Fruit fly (Drosophila melanogaster): ENCODE measurements around the gene CG14085.

CG14085 gene

dm6 chr3L:19229491-19229890 lies 39.7 kb upstream of the CG14085 start:
- no peak for TF ChIP-seq sv (GFP tag; optimal IDR thresholded peaks at IDR 0.05)
- no peak for TF ChIP-seq dl (GFP tag; optimal IDR thresholded peaks at IDR 0.05; ENCODE audit: insufficient read depth in 1 of 2, partially characterized antibody in 2 of 2)
- no peak for TF ChIP-seq foxo (GFP tag; optimal IDR thresholded peaks at IDR 0.05)
- TF ChIP-seq Hr78 (GFP tag; optimal IDR thresholded peaks at IDR 0.05), result no peak
- no peak for TF ChIP-seq sage (GFP tag; optimal IDR thresholded peaks at IDR 0.05)
- no peak for TF ChIP-seq Abd-B (GFP tag; optimal IDR thresholded peaks at IDR 0.05)
- no peak for TF ChIP-seq tai (GFP tag; optimal IDR thresholded peaks at IDR 0.05)
- TF ChIP-seq jim (GFP tag; optimal IDR thresholded peaks at IDR 0.05), result no peak
- no peak for TF ChIP-seq lola (GFP tag; optimal IDR thresholded peaks at IDR 0.05)

- TF ChIP-seq foxo (GFP tag; optimal IDR thresholded peaks at IDR 0.05) (peak in 1 of 2 experiments; percentile 6), Vsx2 (GFP tag; optimal IDR thresholded peaks at IDR 0.05; ENCODE audit: partially characterized antibody) (no peak)
Measured at dm6 chr3L:19230801-19231547, 38.2 kb upstream of the CG14085 start.

- TF ChIP-seq psq (GFP tag; optimal IDR thresholded peaks at IDR 0.05) (no peak), Abd-B (GFP tag; optimal IDR thresholded peaks at IDR 0.05) (no peak), CG9705 (GFP tag; optimal IDR thresholded peaks at IDR 0.05) (no peak), CrebA (GFP tag; optimal IDR thresholded peaks at IDR 0.05; ENCODE audit: borderline replicate concordance) (no peak), sv (GFP tag; optimal IDR thresholded peaks at IDR 0.05) (no peak), usp (GFP tag; optimal IDR thresholded peaks at IDR 0.05) (no peak), brk (GFP tag; optimal IDR thresholded peaks at IDR 0.05) (no peak), Hr78 (GFP tag; optimal IDR thresholded peaks at IDR 0.05) (no peak)
Measured at dm6 chr3L:19231608-19232007, 37.5 kb upstream of the CG14085 start.

dm6 chr3L:19233798-19234781 lies 35.1 kb upstream of the CG14085 start:
- TF ChIP-seq sv (GFP tag; optimal IDR thresholded peaks at IDR 0.05) (no peak), usp (GFP tag; optimal IDR thresholded peaks at IDR 0.05) (no peak), GATAd (GFP tag; optimal IDR thresholded peaks at IDR 0.05) (no peak)

dm6 chr3L:19234922-19235702 lies 34.0 kb upstream of the CG14085 start, which contains the start of gene fz2:
TSS of gene fz2 (minus strand) at chr3L:19235373.
- TF ChIP-seq Abd-B (GFP tag; optimal IDR thresholded peaks at IDR 0.05), result no peak
- TF ChIP-seq Hr78 (GFP tag; optimal IDR thresholded peaks at IDR 0.05), result no peak
- no peak for TF ChIP-seq Sp1 (GFP tag; optimal IDR thresholded peaks at IDR 0.05)
- TF ChIP-seq h (GFP tag; optimal IDR thresholded peaks at IDR 0.05), result no peak
- no peak for TF ChIP-seq sv (GFP tag; optimal IDR thresholded peaks at IDR 0.05)
- TF ChIP-seq Mio (GFP tag; optimal IDR thresholded peaks at IDR 0.05), result no peak
- no peak for TF ChIP-seq OdsH (GFP tag; optimal IDR thresholded peaks at IDR 0.05)
- no peak for TF ChIP-seq br (GFP tag; optimal IDR thresholded peaks at IDR 0.05)
- no peak for TF ChIP-seq rgr (GFP tag; optimal IDR thresholded peaks at IDR 0.05)
- TF ChIP-seq jim (GFP tag; optimal IDR thresholded peaks at IDR 0.05), result no peak
- TF ChIP-seq dmrt93B (GFP tag; optimal IDR thresholded peaks at IDR 0.05), result no peak
- TF ChIP-seq dsf (GFP tag; optimal IDR thresholded peaks at IDR 0.05; ENCODE audit: borderline replicate concordance), result no peak
- no peak for TF ChIP-seq psq (GFP tag; optimal IDR thresholded peaks at IDR 0.05)
- no peak for TF ChIP-seq Dif (GFP tag; optimal IDR thresholded peaks at IDR 0.05; ENCODE audit: partially characterized antibody)

All from whole organism, wandering third instar larva.